Fruit fly (Drosophila melanogaster) whole organism, embryonic: Measurements from ENCODE around the gene CG8907.

Experiments used
- Abd-B ChIP-seq: fragments of 200-800 bp; sonication (Bioruptor generic); optimal IDR thresholded peaks from 2 replicates; lab custom pipeline; 2018; ENCODE audit warnings: missing biosample characterization, mild to moderate bottlenecking, missing genetic modification characterization, moderate library complexity
- Adf1 ChIP-seq: fragments of 200-800 bp; sonication (Bioruptor generic); IDR thresholded peaks from 2 replicates; pipeline ENCODE4 v1.3.6; 2022; ENCODE audit warnings: missing biosample characterization, missing genetic modification characterization
- BtbVII ChIP-seq: fragments of 200-800 bp; sonication (Bioruptor generic); optimal IDR thresholded peaks from 3 replicates; lab custom pipeline; 2017; ENCODE audit warnings: missing biosample characterization, mild to moderate bottlenecking, missing genetic modification characterization
- CG10321 ChIP-seq: fragments of 200-800 bp; sonication (Bioruptor generic); IDR thresholded peaks from 2 replicates; pipeline ENCODE4 v1.3.6; 2022; ENCODE audit warnings: missing biosample characterization, missing genetic modification characterization
- CG12071 ChIP-seq: fragments of 200-800 bp; sonication (Bioruptor generic); optimal IDR thresholded peaks from 3 replicates; lab custom pipeline; 2018; ENCODE audit warnings: missing biosample characterization, mild to moderate bottlenecking, missing genetic modification characterization
- CG16813 ChIP-seq: fragments of 200-800 bp; sonication (Bioruptor generic); IDR thresholded peaks from 3 replicates; pipeline ENCODE4 v1.3.6; 2022; ENCODE audit warnings: missing biosample characterization, missing genetic modification characterization; ENCODE audit not compliant: partially characterized antibody
- CG1832 ChIP-seq: fragments of 200-800 bp; sonication (Bioruptor generic); optimal IDR thresholded peaks from 2 replicates; lab custom pipeline; 2017; ENCODE audit warnings: missing biosample characterization, mild to moderate bottlenecking, missing genetic modification characterization, inconsistent platforms
- CG7271 ChIP-seq: fragments of 200-800 bp; sonication (Bioruptor generic); optimal IDR thresholded peaks from 2 replicates; lab custom pipeline; 2018; ENCODE audit warnings: missing biosample characterization, mild to moderate bottlenecking, missing genetic modification characterization, moderate library complexity
- CG7357 ChIP-seq: fragments of 200-800 bp; sonication (Bioruptor generic); IDR thresholded peaks from 3 replicates; pipeline ENCODE4 v1.3.6; 2022; ENCODE audit warnings: missing biosample characterization, missing genetic modification characterization
- CG8478 ChIP-seq: fragments of >200 bp; optimal IDR thresholded peaks from 2 replicates; lab custom pipeline; 2018
- D ChIP-seq, 2 experiments: fragments of 200-800 bp in 1 of 2; fragments of >200 bp in 1 of 2; sonication (Bioruptor generic) in 1 of 2; optimal IDR thresholded peaks; 2 replicates in 1 of 2; 3 replicates in 1 of 2; lab custom pipeline; 2017; ENCODE audit warnings: mild to moderate bottlenecking in 1 of 2, missing biosample characterization in 1 of 2, missing genetic modification characterization in 1 of 2, missing genetic modification reagents in 1 of 2
- Deaf1 ChIP-seq: fragments of 200-800 bp; optimal IDR thresholded peaks from 3 replicates; lab custom pipeline; 2019; ENCODE audit warnings: missing biosample characterization, mild to moderate bottlenecking, missing genetic modification characterization, moderate library complexity
- Doc3 ChIP-seq: fragments of 200-800 bp; sonication (Bioruptor generic); IDR thresholded peaks from 3 replicates; pipeline ENCODE4 v1.3.6; 2022; ENCODE audit warnings: missing biosample characterization, missing genetic modification characterization; ENCODE audit not compliant: partially characterized antibody
- Elba2 ChIP-seq: fragments of 200-800 bp; sonication (Bioruptor generic); optimal IDR thresholded peaks from 3 replicates; lab custom pipeline; 2016; ENCODE audit warnings: missing biosample characterization, missing genetic modification characterization
- HLH54F ChIP-seq: fragments of 200-800 bp; sonication (Bioruptor generic); optimal IDR thresholded peaks from 3 replicates; lab custom pipeline; 2016; ENCODE audit warnings: missing biosample characterization, missing genetic modification characterization
- HLHmδ ChIP-seq: fragments of 200-800 bp; sonication (Bioruptor generic); optimal IDR thresholded peaks from 2 replicates; lab custom pipeline; 2018; ENCODE audit warnings: missing biosample characterization, mild to moderate bottlenecking, missing genetic modification characterization, moderate library complexity
- MBD-R2 ChIP-seq: fragments of 200-800 bp; sonication (Bioruptor generic); IDR thresholded peaks from 2 replicates; pipeline ENCODE4 v1.3.6; 2022; ENCODE audit warnings: missing biosample characterization, missing genetic modification characterization
- Nf-YB ChIP-seq: fragments of 200-800 bp; sonication (Bioruptor generic); optimal IDR thresholded peaks from 3 replicates; lab custom pipeline; 2019; ENCODE audit warnings: missing biosample characterization, mild to moderate bottlenecking, missing genetic modification characterization, moderate library complexity
- Rx ChIP-seq: fragments of 200-800 bp; sonication (Bioruptor generic); IDR thresholded peaks from 2 replicates; pipeline ENCODE4 v1.3.6; 2022; ENCODE audit warnings: missing biosample characterization, missing genetic modification characterization
- Side ChIP-seq: fragments of 200-800 bp; sonication (Bioruptor generic); optimal IDR thresholded peaks from 2 replicates; lab custom pipeline; 2016; ENCODE audit warnings: missing biosample characterization, missing genetic modification characterization
- ara ChIP-seq: fragments of 200-800 bp; sonication (Bioruptor generic); IDR thresholded peaks from 2 replicates; pipeline ENCODE4 v1.3.6; 2022; ENCODE audit warnings: missing biosample characterization, missing genetic modification characterization
- bab2 ChIP-seq: fragments of 200-800 bp; sonication (Bioruptor generic); optimal IDR thresholded peaks from 2 replicates; lab custom pipeline; 2016; ENCODE audit warnings: missing biosample characterization, missing genetic modification characterization
- cad ChIP-seq: fragments of >200 bp; optimal IDR thresholded peaks from 2 replicates; lab custom pipeline; 2017; ENCODE audit warnings: missing biosample characterization, missing genetic modification characterization
- chinmo ChIP-seq: fragments of 200-800 bp; sonication (Bioruptor generic); IDR thresholded peaks from 4 replicates; pipeline ENCODE4 v1.3.6; 2022; ENCODE audit warnings: missing biosample characterization, missing genetic modification characterization; ENCODE audit not compliant: partially characterized antibody
- crol ChIP-seq: fragments of 200-800 bp; sonication (Bioruptor generic); IDR thresholded peaks from 2 replicates; pipeline ENCODE4 v1.3.6; 2022; ENCODE audit warnings: missing biosample characterization, missing genetic modification characterization
- en ChIP-seq: fragments of 200-800 bp; sonication (Bioruptor generic); optimal IDR thresholded peaks from 2 replicates; lab custom pipeline; 2016; ENCODE audit warnings: missing biosample characterization, missing genetic modification characterization
- ewg ChIP-seq: fragments of 200-800 bp; sonication (Bioruptor generic); optimal IDR thresholded peaks from 3 replicates; lab custom pipeline; 2017; ENCODE audit warnings: mild to moderate bottlenecking, missing biosample characterization, missing genetic modification reagents, missing genetic modification characterization
- gcm ChIP-seq: fragments of 200-800 bp; sonication (Bioruptor generic); optimal IDR thresholded peaks from 2 replicates; lab custom pipeline; 2019; ENCODE audit warnings: missing biosample characterization, mild to moderate bottlenecking, missing genetic modification characterization, moderate library complexity
- gcm2 ChIP-seq: fragments of 200-800 bp; sonication (Bioruptor generic); optimal IDR thresholded peaks from 2 replicates; lab custom pipeline; 2016; ENCODE audit warnings: missing biosample characterization, missing genetic modification characterization
- gfzf ChIP-seq: fragments of 200-800 bp; sonication (Bioruptor generic); optimal IDR thresholded peaks from 2 replicates; lab custom pipeline; 2016; ENCODE audit warnings: missing biosample characterization, mild to moderate bottlenecking, missing genetic modification characterization, moderate library complexity
- jing ChIP-seq: fragments of 200-800 bp; sonication (Bioruptor generic); optimal IDR thresholded peaks from 2 replicates; lab custom pipeline; 2018; ENCODE audit warnings: missing biosample characterization, mild to moderate bottlenecking, missing genetic modification characterization
- maf-S ChIP-seq: fragments of 200-800 bp; sonication (Bioruptor generic); optimal IDR thresholded peaks from 2 replicates; lab custom pipeline; 2016; ENCODE audit warnings: missing biosample characterization, missing genetic modification characterization
- odd ChIP-seq: fragments of 200-800 bp; sonication (Bioruptor generic); optimal IDR thresholded peaks from 2 replicates; lab custom pipeline; 2017; ENCODE audit warnings: missing biosample characterization, mild to moderate bottlenecking, missing genetic modification characterization
- rib ChIP-seq: fragments of 200-800 bp; sonication (Bioruptor generic); IDR thresholded peaks from 2 replicates; pipeline ENCODE4 v1.3.6; 2022; ENCODE audit warnings: missing biosample characterization, missing genetic modification characterization
- row ChIP-seq: fragments of 200-800 bp; sonication (Bioruptor generic); IDR thresholded peaks from 3 replicates; pipeline ENCODE4 v1.3.6; 2022; ENCODE audit warnings: missing biosample characterization, missing genetic modification characterization
- vnd ChIP-seq: fragments of 200-800 bp; sonication (Bioruptor generic); IDR thresholded peaks from 3 replicates; pipeline ENCODE4 v1.3.6; 2022; ENCODE audit warnings: missing biosample characterization, missing genetic modification characterization; ENCODE audit not compliant: partially characterized antibody

CG8907 gene

DNA sequence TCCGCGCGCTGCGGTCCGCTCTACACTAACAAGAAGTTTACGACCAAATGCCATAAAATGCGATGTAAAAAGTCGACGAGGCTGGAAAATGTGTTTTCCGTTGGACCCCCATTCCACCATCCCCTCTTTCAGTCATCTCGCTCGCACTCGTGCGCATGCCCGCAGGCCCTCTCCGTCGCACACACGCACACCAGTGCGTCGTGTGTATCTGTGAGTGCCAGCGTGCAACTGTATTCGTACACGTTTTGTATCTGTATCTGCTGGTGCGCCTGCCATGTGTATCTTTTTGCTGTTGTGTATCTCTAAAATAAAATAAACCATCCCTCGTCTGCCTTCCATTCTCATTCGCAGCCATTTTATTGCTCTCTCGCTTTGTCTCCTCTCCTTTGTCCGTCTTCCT lies 47.9 kb upstream of the CG8907 start (continued):
- TF ChIP-seq CG16813 (GFP tag; lab: Robert Waterston, UW) = peak; percentile 22; the same call in 1 of the 3 replicates
- TF ChIP-seq chinmo (GFP tag; lab: Robert Waterston, UW) = 0 out of 4 replicates have a peak, but pooled peaks have one; percentile 44
- TF ChIP-seq Deaf1 = peak; percentile 43
- TF ChIP-seq CG1832 (GFP tag; lab: Kevin White, UChicago) = peak; percentile 90
- TF ChIP-seq maf-S (GFP tag; lab: Kevin White, UChicago) = no peak
- TF ChIP-seq vnd (GFP tag; lab: Robert Waterston, UW) = no peak
- TF ChIP-seq cad (GFP tag; lab: Kevin White, UChicago) = peak; percentile 66
- TF ChIP-seq row = 0 out of 3 replicates have a peak, but pooled peaks have one; percentile 6
- TF ChIP-seq gcm (GFP tag; lab: Kevin White, UChicago) = peak; percentile 70
- peak; percentile 59 for TF ChIP-seq crol (GFP tag; lab: Robert Waterston, UW)
- TF ChIP-seq CG10321 (GFP tag; lab: Robert Waterston, UW) = peak; percentile 66
- 0 out of 2 replicates have a peak, but pooled peaks have one; percentile 9 for TF ChIP-seq MBD-R2 (GFP tag; lab: Robert Waterston, UW)
- TF ChIP-seq HLH54F = no peak
- TF ChIP-seq HLHmδ (GFP tag; lab: Kevin White, UChicago) = no peak
- peak; percentile 90 for TF ChIP-seq Nf-YB (GFP tag; lab: Kevin White, UChicago)
- TF ChIP-seq CG8478 (lab: Kevin White, UChicago) = peak; percentile 93
- TF ChIP-seq odd (GFP tag; lab: Kevin White, UChicago) = no peak
- TF ChIP-seq gfzf (GFP tag; lab: Kevin White, UChicago) = no peak
- peak; percentile 76 for TF ChIP-seq D (optimal IDR thresholded peaks at IDR 0.05; lab: Kevin White, UChicago)
- TF ChIP-seq D (GFP tag; optimal IDR thresholded peaks at IDR 0.05; lab: Kevin White, UChicago) = no peak
- TF ChIP-seq Rx (GFP tag; lab: Robert Waterston, UW) = no peak
- peak; percentile 90 for TF ChIP-seq ewg (GFP tag; lab: Kevin White, UChicago)
- TF ChIP-seq Side (GFP tag; lab: Kevin White, UChicago) = no peak
- peak; percentile 90 for TF ChIP-seq Abd-B (GFP tag; lab: Kevin White, UChicago)
- TF ChIP-seq ara = 0 out of 2 replicates have a peak, but pooled peaks have one; percentile 12
- TF ChIP-seq CG7357 (GFP tag; lab: Robert Waterston, UW) = no peak
- no peak for TF ChIP-seq Doc3
- 0 out of 2 replicates have a peak, but pooled peaks have one; percentile 23 for TF ChIP-seq rib (GFP tag; lab: Robert Waterston, UW)
- 0 out of 2 replicates have a peak, but pooled peaks have one; percentile 16 for TF ChIP-seq Adf1 (GFP tag; lab: Robert Waterston, UW)
- TF ChIP-seq BtbVII = no peak
- TF ChIP-seq, all 482 proteins: peak for 29

DNA sequence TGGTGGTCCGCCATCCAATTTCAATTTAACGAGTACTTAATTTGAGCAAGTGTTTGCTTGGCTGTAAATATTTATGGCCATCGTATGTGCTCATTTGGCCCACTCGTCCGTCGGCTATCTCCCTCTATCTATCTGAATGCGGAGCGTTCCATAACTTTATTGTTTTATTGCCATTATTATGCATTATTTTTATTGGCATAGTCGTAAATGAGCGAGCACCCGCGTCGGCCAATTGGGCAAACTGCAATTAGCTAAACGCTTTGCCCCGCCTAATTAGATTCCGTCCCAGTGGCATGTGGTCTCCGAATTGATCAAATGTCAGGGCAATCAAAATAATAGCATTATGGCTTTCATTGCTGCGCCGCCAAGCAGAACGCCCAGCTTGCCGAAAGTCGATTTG lies 45.8 kb upstream of the CG8907 start:
- TF ChIP-seq cad (GFP tag; lab: Kevin White, UChicago) = peak; percentile 83
- no peak for TF ChIP-seq bab2
- TF ChIP-seq Abd-B (GFP tag; lab: Kevin White, UChicago) = peak; percentile 19
- TF ChIP-seq en (GFP tag; lab: Kevin White, UChicago) = no peak
- peak; percentile 26 for TF ChIP-seq CG7271 (tag; lab: Kevin White, UChicago)
- TF ChIP-seq gcm2 (GFP tag; lab: Kevin White, UChicago) = no peak
- no peak for TF ChIP-seq CG12071 (GFP tag; lab: Kevin White, UChicago)
- TF ChIP-seq jing = no peak
- peak; percentile 60 for TF ChIP-seq Elba2
- TF ChIP-seq, all 482 proteins: peak for 4
